Worm (Caenorhabditis elegans) whole organism, L2 larva: ENCODE results near the gene C24A8.6.

ENCODE experiments used
- ZK546.5 ChIP-seq: sonication (generic microtip); optimal IDR thresholded peaks from 2 replicates; lab custom pipeline; 2017; ENCODE audit warnings: missing biosample characterization, missing genetic modification characterization
- alr-1 ChIP-seq: fragments of 150-350 bp; optimal IDR thresholded peaks from 2 replicates; lab custom pipeline; 2014; ENCODE audit warnings: missing biosample characterization, missing genetic modification characterization
- aly-2 ChIP-seq: fragments of 150-350 bp; optimal IDR thresholded peaks from 2 replicates; lab custom pipeline; 2014; ENCODE audit warnings: missing biosample characterization, missing genetic modification characterization
- ama-1 ChIP-seq: fragments of 150-350 bp; optimal IDR thresholded peaks from 2 replicates; lab custom pipeline; 2018; ENCODE audit warnings: inconsistent platforms
- blmp-1 ChIP-seq: sonication (generic microtip); optimal IDR thresholded peaks from 2 replicates; lab custom pipeline; 2017; ENCODE audit warnings: missing genetic modification characterization, mild to moderate bottlenecking, missing compliant biosample characterization, antibody characterized with exemption, moderate library complexity; ENCODE audit not compliant: insufficient read depth
- lsy-2 ChIP-seq, 2 experiments: fragments of 150-350 bp in 1 of 2; sonication (generic microtip) in 1 of 2; optimal IDR thresholded peaks; 2 replicates each; lab custom pipeline; 2014 to 2017; ENCODE audit warnings: missing biosample characterization in 2 of 2, missing genetic modification characterization in 2 of 2
- nhr-11 ChIP-seq: fragments of 150-350 bp; optimal IDR thresholded peaks from 2 replicates; lab custom pipeline; 2014; ENCODE audit warnings: missing biosample characterization, missing genetic modification characterization
- nhr-237 ChIP-seq: fragments of 150-350 bp; optimal IDR thresholded peaks from 2 replicates; lab custom pipeline; 2014; ENCODE audit warnings: missing biosample characterization, missing genetic modification characterization
- nhr-77 ChIP-seq: fragments of 150-350 bp; optimal IDR thresholded peaks from 2 replicates; lab custom pipeline; 2014; ENCODE audit warnings: missing biosample characterization, missing genetic modification characterization
- zag-1 ChIP-seq: fragments of 150-350 bp; optimal IDR thresholded peaks from 2 replicates; lab custom pipeline; 2014; ENCODE audit warnings: missing biosample characterization, missing genetic modification characterization

ce11 chrX:4289805-4290204 lies 42.4 kb downstream of the C24A8.6 start:
- TF ChIP-seq ZK546.5 (tag; lab: Kevin White, UChicago) (no peak), alr-1 (tag; lab: Kevin White, UChicago) (no peak), ama-1 (lab: Kevin White, UChicago) (no peak), nhr-77 (no peak), aly-2 (tag; lab: Kevin White, UChicago) (no peak), lsy-2 (tag; optimal IDR thresholded peaks at IDR 0.05; lab: Kevin White, UChicago) (no peak), nhr-237 (tag; lab: Kevin White, UChicago) (no peak), zag-1 (no peak), nhr-11 (tag; lab: Kevin White, UChicago) (no peak), blmp-1 (no peak)
